Fruit fly (Drosophila melanogaster): ENCODE results near the gene CG13000.

DNA sequence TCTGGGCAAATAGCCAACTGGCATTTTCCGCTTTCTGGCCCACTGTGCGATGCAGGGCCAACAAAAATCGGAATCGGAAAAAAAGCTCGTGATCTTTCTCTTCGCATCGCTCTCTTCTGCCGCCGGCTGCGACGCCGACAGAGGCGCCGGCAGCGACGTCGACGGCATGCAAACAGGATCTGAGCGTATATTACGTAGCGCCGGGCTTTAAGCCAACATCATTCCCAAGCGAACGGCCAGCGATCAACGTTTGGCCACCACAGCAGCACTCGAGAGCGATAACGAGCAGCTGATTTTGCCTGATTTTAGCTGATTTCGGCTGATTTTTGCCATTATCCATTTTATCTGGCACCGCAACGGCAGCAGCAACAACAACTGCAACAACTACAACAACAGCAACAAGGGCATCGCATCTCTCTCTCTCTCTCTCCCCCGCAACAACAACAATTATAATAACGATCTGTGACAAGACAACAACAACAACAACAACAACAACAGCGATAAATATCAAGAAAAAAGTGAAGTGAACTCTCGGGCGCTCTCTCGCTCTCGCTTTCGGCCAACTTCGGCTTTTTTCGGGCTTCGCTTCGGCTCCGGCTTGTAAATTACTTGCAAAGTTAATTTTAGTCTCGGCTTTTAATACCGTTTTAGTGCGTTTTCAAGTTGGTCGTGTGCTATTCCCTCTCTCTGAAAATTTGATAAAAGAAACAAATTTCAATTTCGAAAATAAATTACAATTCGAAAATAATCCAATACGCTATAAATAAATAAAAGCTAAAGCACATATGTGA is 35.1 kb downstream of the CG13000 start, which contains the start of gene CG4928:
- TF ChIP-seq N (GFP tag; optimal IDR thresholded peaks at IDR 0.05), result no peak
- no peak for TF ChIP-seq Hnf4 (GFP tag; optimal IDR thresholded peaks at IDR 0.05)
